Worm (Caenorhabditis elegans): Measurements from ENCODE around the gene ZK185.1.

Gene ZK185.1

DNA sequence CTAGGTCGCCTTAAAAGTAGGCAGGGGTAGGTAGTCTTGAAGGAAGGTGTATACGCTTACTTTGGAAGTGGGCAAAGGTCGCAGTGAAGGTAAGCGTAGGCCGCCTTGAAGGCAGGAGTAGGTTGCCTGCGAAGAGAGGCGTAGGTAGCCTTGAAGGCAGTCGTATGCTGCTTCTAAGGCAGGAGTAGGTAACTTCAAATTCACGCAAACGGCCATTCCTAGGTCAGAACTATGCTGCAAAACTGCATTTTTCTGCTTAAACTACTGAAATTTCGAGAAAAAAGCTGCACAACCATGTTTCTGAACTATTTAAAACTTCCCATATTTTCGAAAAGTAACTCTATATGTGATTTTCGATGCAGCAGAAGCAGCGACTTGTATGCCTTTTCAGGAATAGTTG is 31.1 kb downstream of the ZK185.1 start:
- TF ChIP-seq efl-1 (optimal IDR thresholded peaks at IDR 0.05), result no peak
- TF ChIP-seq efl-1 (GFP tag; optimal IDR thresholded peaks at IDR 0.05 in 1 of 2), result peak in 1 of 2 experiments; percentile 28
- TF ChIP-seq vab-15 (tag; optimal IDR thresholded peaks at IDR 0.05), result no peak
- no peak for TF ChIP-seq nhr-77 (tag; optimal IDR thresholded peaks at IDR 0.05)

DNA sequence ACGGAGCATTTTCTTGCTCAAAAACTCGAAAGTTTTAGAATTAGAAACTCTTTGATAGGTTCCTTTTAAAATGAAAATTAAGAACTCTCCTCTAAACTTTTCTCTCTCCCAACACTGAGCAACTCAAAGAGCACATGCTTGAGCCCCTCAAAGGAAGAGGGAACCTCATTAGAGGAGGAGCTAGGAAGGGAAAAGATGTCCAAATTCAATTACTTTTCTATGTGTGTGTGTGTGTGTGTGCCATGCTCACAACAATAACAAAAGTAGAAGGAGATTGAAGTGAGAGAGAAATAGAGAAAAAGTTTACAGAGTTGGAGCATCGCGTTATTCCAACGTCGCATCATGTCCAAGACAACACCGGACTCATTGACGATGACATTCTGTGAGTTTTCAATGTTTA is 37.6 kb downstream of the ZK185.1 start:
- TF ChIP-seq lsy-2 (tag; optimal IDR thresholded peaks at IDR 0.05) (peak in 1 of 2 experiments; percentile 50), Y116A8C.19 (tag; optimal IDR thresholded peaks at IDR 0.05; ENCODE audit: borderline replicate concordance) (no peak), nhr-47 (tag; optimal IDR thresholded peaks at IDR 0.05) (peak; percentile 20), nhr-237 (tag; optimal IDR thresholded peaks at IDR 0.05) (no peak), ces-1 (GFP tag; optimal IDR thresholded peaks at IDR 0.05) (peak; percentile 97), snu-23 (GFP tag; optimal IDR thresholded peaks at IDR 0.05) (peak; percentile 7), efl-1 (optimal IDR thresholded peaks at IDR 0.05) (peak in 1 of 2 experiments; percentile 5), efl-1 (GFP tag; optimal IDR thresholded peaks at IDR 0.05 in 1 of 2) (peak in 1 of 2 experiments; percentile 21), mep-1 (tag; optimal IDR thresholded peaks at IDR 0.05) (peak; percentile 33), fkh-10 (GFP tag; optimal IDR thresholded peaks at IDR 0.05) (peak; percentile 96), lin-14 (GFP tag; optimal IDR thresholded peaks at IDR 0.05) (peak; percentile 94), isw-1 (GFP tag; IDR thresholded peaks at IDR 0.05) (peak; percentile 11; the same call in 1 of the 2 replicates), ceh-82 (tag; optimal IDR thresholded peaks at IDR 0.05) (peak in 1 of 3 experiments; percentile 37), zag-1 (tag; optimal IDR thresholded peaks at IDR 0.05) (peak; percentile 80), fkh-8 (tag; optimal IDR thresholded peaks at IDR 0.05) (no peak), egl-13 (tag; optimal IDR thresholded peaks at IDR 0.05) (no peak), ceh-8 (GFP tag; optimal IDR thresholded peaks at IDR 0.05) (peak; percentile 19), tbx-2 (tag; optimal IDR thresholded peaks at IDR 0.05) (peak; percentile 39), lin-35 (GFP tag; optimal IDR thresholded peaks at IDR 0.05) (peak in 1 of 2 experiments; percentile 10), nhr-71 (tag; optimal IDR thresholded peaks at IDR 0.05) (peak; percentile 33)

DNA sequence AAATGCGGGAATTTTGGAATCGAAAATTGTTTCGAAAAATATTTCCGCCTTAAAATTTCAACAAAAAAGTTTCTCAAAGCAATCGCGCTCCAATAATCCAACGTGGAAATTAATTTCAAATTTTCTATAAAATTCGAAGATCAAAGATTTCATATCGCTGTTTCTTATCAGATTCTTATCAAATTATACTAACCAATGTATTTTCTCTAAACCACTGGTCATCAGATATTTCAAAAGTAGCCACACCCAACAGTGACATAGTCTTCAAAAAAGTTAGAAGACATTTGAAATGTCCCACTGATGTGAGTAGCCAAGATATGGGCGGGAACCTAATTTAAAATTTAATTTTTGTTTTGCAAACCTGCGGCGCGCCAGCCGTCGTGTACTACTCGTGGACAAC is 39.2 kb downstream of the ZK185.1 start:
- peak; percentile 12 for TF ChIP-seq nhr-85 (tag)
- TF ChIP-seq elt-3 (tag; optimal IDR thresholded peaks at IDR 0.05), result peak in 5 of 6 experiments; percentile 19 to 52 (median 47)
- no peak for TF ChIP-seq unc-98 (GFP tag; IDR thresholded peaks at IDR 0.05)

DNA sequence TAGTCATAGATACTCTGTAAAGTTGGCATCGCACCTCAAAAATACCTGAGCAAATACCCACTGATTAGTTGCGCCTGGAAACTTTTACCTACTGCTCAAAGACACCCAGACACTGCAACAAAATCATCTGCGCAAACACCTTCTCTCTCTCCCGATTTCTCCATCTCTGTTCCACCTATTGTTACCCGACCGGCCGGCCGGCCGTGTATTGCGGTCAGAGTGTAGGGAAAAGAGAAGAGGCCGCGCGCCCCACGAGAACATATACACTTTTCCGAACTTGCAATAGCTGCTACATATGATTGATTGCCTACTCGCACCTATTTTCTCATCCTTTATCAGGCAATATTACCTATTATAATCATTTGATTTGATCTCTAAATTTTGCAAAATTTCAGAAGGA is 40.1 kb downstream of the ZK185.1 start:
- no peak for TF ChIP-seq nhr-237 (tag; optimal IDR thresholded peaks at IDR 0.05)
- peak; percentile 5 for TF ChIP-seq nhr-20 (tag; optimal IDR thresholded peaks at IDR 0.05)
- TF ChIP-seq skn-1 (tag; optimal IDR thresholded peaks at IDR 0.05), result peak; percentile 30
- peak; percentile 16 for TF ChIP-seq nhr-77 (tag; optimal IDR thresholded peaks at IDR 0.05)
- no peak for TF ChIP-seq sptf-1 (tag; optimal IDR thresholded peaks at IDR 0.05)
- TF ChIP-seq lin-14 (GFP tag; optimal IDR thresholded peaks at IDR 0.05), result peak; percentile 69
- peak; percentile 64 for TF ChIP-seq blmp-1 (tag; optimal IDR thresholded peaks at IDR 0.05)
- no peak for TF ChIP-seq dsc-1 (tag; optimal IDR thresholded peaks at IDR 0.05)
- TF ChIP-seq nhr-47 (tag; optimal IDR thresholded peaks at IDR 0.05), result no peak
- peak in 1 of 6 experiments; percentile 12 for TF ChIP-seq elt-3 (tag; optimal IDR thresholded peaks at IDR 0.05)
- no peak for TF ChIP-seq ceh-82 (tag; optimal IDR thresholded peaks at IDR 0.05)
- TF ChIP-seq fkh-4 (tag; optimal IDR thresholded peaks at IDR 0.05; ENCODE audit: borderline replicate concordance), result no peak

DNA sequence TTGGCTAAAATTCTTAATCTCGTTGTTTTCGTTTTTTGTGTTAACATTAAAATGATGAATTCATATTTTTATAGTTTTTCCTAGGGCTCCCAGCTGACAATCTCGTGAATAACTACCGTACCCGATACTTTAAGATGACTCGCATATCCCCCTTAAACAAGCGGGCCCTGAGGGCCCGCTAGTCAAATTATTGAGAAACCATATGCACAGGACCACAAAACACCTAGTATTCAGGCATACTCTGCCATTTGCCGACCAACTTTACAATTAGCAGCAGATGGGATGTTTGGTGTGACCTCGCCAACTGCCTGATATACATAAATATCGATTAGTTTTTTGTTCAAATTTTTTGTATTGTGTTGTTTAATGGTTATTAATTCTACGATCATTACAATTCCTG is 48.5 kb downstream of the ZK185.1 start, which contains the start of gene F19C7.3:
F19C7.3 (plus strand) TSS at position 301 of the 400 bp plus-strand sequence.
- TF ChIP-seq nhr-85 (tag) (no peak), sup-37 (GFP tag; optimal IDR thresholded peaks at IDR 0.05) (no peak), unc-62 (GFP tag; optimal IDR thresholded peaks at IDR 0.05) (no peak), zip-4 (GFP tag; optimal IDR thresholded peaks at IDR 0.05) (no peak), egl-13 (tag; optimal IDR thresholded peaks at IDR 0.05) (no peak), nhr-19 (GFP tag; conservative IDR thresholded peaks at IDR 0.05) (no peak), fkh-4 (tag; optimal IDR thresholded peaks at IDR 0.05; ENCODE audit: borderline replicate concordance) (no peak), nhr-12 (tag; optimal IDR thresholded peaks at IDR 0.05) (no peak), lin-13 (GFP tag; optimal IDR thresholded peaks at IDR 0.05) (no peak), snu-23 (GFP tag; optimal IDR thresholded peaks at IDR 0.05) (no peak), elt-3 (tag; optimal IDR thresholded peaks at IDR 0.05) (no peak), alr-1 (tag; optimal IDR thresholded peaks at IDR 0.05; ENCODE audit: borderline replicate concordance) (no peak), C34B4.2 (tag; optimal IDR thresholded peaks at IDR 0.05) (no peak), ets-5 (GFP tag; IDR thresholded peaks at IDR 0.05) (no peak), F16B12.6 (tag; optimal IDR thresholded peaks at IDR 0.05) (no peak)

All from whole organism, L1 larva.